Worm (Caenorhabditis elegans): Measurements from ENCODE around the gene C47E12.14.

ce11 chrIV:9976284-9976683 lies at the start of gene C47E12.14:
- TF ChIP-seq ttx-3 (tag; optimal IDR thresholded peaks at IDR 0.05): no peak
- no peak for TF ChIP-seq pag-3 (tag; optimal IDR thresholded peaks at IDR 0.05; ENCODE audit: borderline replicate concordance)
- no peak for TF ChIP-seq pha-4 (tag; optimal IDR thresholded peaks at IDR 0.05)
- no peak for TF ChIP-seq tbx-2 (tag; optimal IDR thresholded peaks at IDR 0.05)
- TF ChIP-seq madf-2 (tag; optimal IDR thresholded peaks at IDR 0.05): no peak
- TF ChIP-seq ama-1 (optimal IDR thresholded peaks at IDR 0.05): no peak
- no peak for TF ChIP-seq elt-2 (tag; optimal IDR thresholded peaks at IDR 0.05)
- no peak for TF ChIP-seq nhr-11 (tag; optimal IDR thresholded peaks at IDR 0.05)
- TF ChIP-seq nhr-232 (tag; optimal IDR thresholded peaks at IDR 0.05): no peak
